Worm (Caenorhabditis elegans): ENCODE measurements around the gene lev-9.
A peak's percentile ranks its signal among the peaks of the same experiment; 100 is the strongest.

Gene lev-9

ce11 chrX:6337338-6337737 lies 45.8 kb upstream of the lev-9 start:
- TF ChIP-seq akir-1 (GFP tag; optimal IDR thresholded peaks at IDR 0.05) = no peak
- TF ChIP-seq bed-1 (GFP tag; IDR thresholded peaks at IDR 0.05) = no peak
- TF ChIP-seq nhr-80 (tag; optimal IDR thresholded peaks at IDR 0.05) = no peak
- TF ChIP-seq efl-1 (GFP tag; optimal IDR thresholded peaks at IDR 0.05) = no peak
- TF ChIP-seq lir-1 (GFP tag; conservative IDR thresholded peaks at IDR 0.05) = no peak
- no peak for TF ChIP-seq hrde-1 (tag; optimal IDR thresholded peaks at IDR 0.05; ENCODE audit: borderline replicate concordance)
- no peak for TF ChIP-seq F55B11.4 (tag; optimal IDR thresholded peaks at IDR 0.05; ENCODE audit: borderline replicate concordance, insufficient read depth)
- TF ChIP-seq Y56A3A.18 (GFP tag; IDR thresholded peaks at IDR 0.05) = no peak
- no peak for TF ChIP-seq atf-7 (tag; optimal IDR thresholded peaks at IDR 0.05)
- no peak for TF ChIP-seq sea-2 (GFP tag; IDR thresholded peaks at IDR 0.05)
- no peak for TF ChIP-seq F52B5.7 (tag; optimal IDR thresholded peaks at IDR 0.05)
- no peak for TF ChIP-seq aptf-2 (GFP tag; conservative IDR thresholded peaks at IDR 0.05)
- TF ChIP-seq lin-40 (tag; optimal IDR thresholded peaks at IDR 0.05) = no peak
- no peak for TF ChIP-seq ztf-26 (tag; optimal IDR thresholded peaks at IDR 0.05)

- TF ChIP-seq zfh-2 (GFP tag; conservative IDR thresholded peaks at IDR 0.05) (peak; percentile 78), egl-44 (GFP tag; IDR thresholded peaks at IDR 0.05) (no peak), cebp-2 (GFP tag; IDR thresholded peaks at IDR 0.05) (no peak), ceh-79 (tag; optimal IDR thresholded peaks at IDR 0.05) (peak; percentile 16), egrh-3 (GFP tag; IDR thresholded peaks at IDR 0.05) (peak; percentile 58; the same call in 1 of the 2 replicates), B0336.3 (GFP tag; IDR thresholded peaks at IDR 0.05) (peak; percentile 29; the same call in 1 of the 2 replicates), lin-26 (GFP tag; IDR thresholded peaks at IDR 0.05) (0 out of 2 replicates have a peak, but pooled peaks have one; percentile 20)
Observed at ce11 chrX:6334602-6335001, 43.1 kb upstream of the lev-9 start.

ce11 chrX:6333998-6334397 lies 42.5 kb upstream of the lev-9 start, which contains the start of gene col-171:
col-171 (plus strand) TSS chrX:6334298.
- no peak for TF ChIP-seq bed-2 (GFP tag; IDR thresholded peaks at IDR 0.05)
- TF ChIP-seq F57A8.1 (GFP tag; optimal IDR thresholded peaks at IDR 0.05) = no peak
- TF ChIP-seq snpc-1.1 (tag; optimal IDR thresholded peaks at IDR 0.05; ENCODE audit: insufficient read depth) = no peak
- TF ChIP-seq sea-2 (GFP tag; IDR thresholded peaks at IDR 0.05) = no peak
- no peak for TF ChIP-seq dpff-1 (tag; optimal IDR thresholded peaks at IDR 0.05)
- no peak for TF ChIP-seq xnd-1 (tag; optimal IDR thresholded peaks at IDR 0.05)
- TF ChIP-seq B0019.2 (GFP tag; conservative IDR thresholded peaks at IDR 0.05) = no peak
- no peak for TF ChIP-seq F57C9.4 (tag; optimal IDR thresholded peaks at IDR 0.05)
- TF ChIP-seq hmg-20 (GFP tag; IDR thresholded peaks at IDR 0.05) = no peak

ce11 chrX:6331409-6331808 lies 39.9 kb upstream of the lev-9 start, which contains the start of gene col-170:
col-170 (plus strand) TSS chrX:6331709.
- TF ChIP-seq nhr-80 (tag; optimal IDR thresholded peaks at IDR 0.05) (no peak), T26A5.8 (tag; optimal IDR thresholded peaks at IDR 0.05) (no peak), nfya-2 (GFP tag; IDR thresholded peaks at IDR 0.05) (no peak), tbx-9 (tag; optimal IDR thresholded peaks at IDR 0.05; ENCODE audit: borderline replicate concordance) (no peak), ceh-40 (GFP tag; IDR thresholded peaks at IDR 0.05) (no peak), F33H1.4 (GFP tag; IDR thresholded peaks at IDR 0.05) (no peak), sea-2 (GFP tag; IDR thresholded peaks at IDR 0.05) (no peak)

Data from whole organism, young adult.